Worm (Caenorhabditis elegans): ENCODE data around the gene ZC15.10.

- TF ChIP-seq ama-1 (optimal IDR thresholded peaks at IDR 0.05) (no peak), aly-1 (tag; optimal IDR thresholded peaks at IDR 0.05) (no peak), hmg-4 (GFP tag; optimal IDR thresholded peaks at IDR 0.05) (no peak), pes-1 (GFP tag; IDR thresholded peaks at IDR 0.05) (no peak), sea-1 (GFP tag; conservative IDR thresholded peaks at IDR 0.05) (no peak), hmbx-1 (tag; optimal IDR thresholded peaks at IDR 0.05) (no peak), ceh-36 (tag; optimal IDR thresholded peaks at IDR 0.05) (no peak), tbx-37 (GFP tag; conservative IDR thresholded peaks at IDR 0.05) (no peak), flt-1 (GFP tag; IDR thresholded peaks at IDR 0.05) (no peak), tra-4 (tag; optimal IDR thresholded peaks at IDR 0.05) (no peak), F13C5.2 (tag; optimal IDR thresholded peaks at IDR 0.05) (no peak), B0310.2 (tag; optimal IDR thresholded peaks at IDR 0.05) (no peak)
Measured at ce11 chrV:20289317-20289716, 21.2 kb upstream of the ZC15.10 start, which contains the start of gene mlt-4.

Data from whole organism, early embryonic.